Worm (Caenorhabditis elegans) whole organism, L4 larva: ENCODE measurements around the gene fbxb-106.

Experiments
- D1046.2 ChIP-seq: fragments of 200-800 bp; sonication (Bioruptor generic); IDR thresholded peaks from 2 replicates; pipeline ENCODE4 v1.3.6; 2022; ENCODE audit warnings: missing genetic modification characterization, missing compliant biosample characterization
- F37D6.2 ChIP-seq: sonication (generic microtip); optimal IDR thresholded peaks from 2 replicates; lab custom pipeline; 2016; ENCODE audit warnings: mild to moderate bottlenecking, missing genetic modification characterization, missing compliant biosample characterization
- F44E2.7 ChIP-seq: fragments of 200-800 bp; sonication (Bioruptor generic); IDR thresholded peaks from 2 replicates; pipeline ENCODE4 v2.1.2; 2022; ENCODE audit warnings: missing genetic modification characterization, missing compliant biosample characterization
- T20F7.1 ChIP-seq: fragments of 200-800 bp; sonication (Bioruptor generic); optimal IDR thresholded peaks from 2 replicates; lab custom pipeline; 2018; ENCODE audit warnings: mild to moderate bottlenecking, missing genetic modification characterization, missing compliant biosample characterization
- Y75B8A.6 ChIP-seq: fragments of 200-800 bp; sonication (Bioruptor generic); IDR thresholded peaks from 2 replicates; pipeline ENCODE4 v1.3.6; 2022; ENCODE audit warnings: missing genetic modification reagents, missing genetic modification characterization, missing compliant biosample characterization
- aly-2 ChIP-seq: sonication (generic microtip); optimal IDR thresholded peaks from 2 replicates; lab custom pipeline; 2018; ENCODE audit warnings: missing biosample characterization, missing genetic modification characterization
- ama-1 ChIP-seq: fragments of 150-350 bp; optimal IDR thresholded peaks from 2 replicates; lab custom pipeline; 2014; ENCODE audit warnings: inconsistent platforms, mixed read lengths
- attf-4 ChIP-seq: sonication (generic microtip); optimal IDR thresholded peaks from 3 replicates; lab custom pipeline; 2017; ENCODE audit warnings: missing biosample characterization, missing genetic modification characterization
- ceh-20 ChIP-seq: fragments of 200-800 bp; sonication (Bioruptor generic); IDR thresholded peaks from 2 replicates; pipeline ENCODE4 v1.3.6; 2022; ENCODE audit warnings: missing genetic modification reagents, missing genetic modification characterization, missing compliant biosample characterization
- ceh-32 ChIP-seq: sonication (generic microtip); optimal IDR thresholded peaks from 2 replicates; lab custom pipeline; 2016; ENCODE audit warnings: mild to moderate bottlenecking, missing genetic modification characterization, missing compliant biosample characterization; ENCODE audit not compliant: poor library complexity
- ceh-44 ChIP-seq: fragments of 200-800 bp; sonication (Bioruptor generic); IDR thresholded peaks from 2 replicates; pipeline ENCODE4 v1.3.6; 2022; ENCODE audit warnings: missing genetic modification reagents, missing genetic modification characterization, missing compliant biosample characterization
- ceh-62 ChIP-seq: sonication (generic microtip); optimal IDR thresholded peaks from 2 replicates; lab custom pipeline; 2017; ENCODE audit warnings: missing biosample characterization, missing genetic modification characterization
- ceh-82 ChIP-seq: sonication (generic microtip); optimal IDR thresholded peaks from 2 replicates; lab custom pipeline; 2017; ENCODE audit warnings: missing biosample characterization, missing genetic modification characterization
- ces-1 ChIP-seq: fragments of 150-350 bp; sonication (generic microtip); optimal IDR thresholded peaks from 4 replicates; lab custom pipeline; 2014; ENCODE audit warnings: missing biosample characterization, missing genetic modification reagents, missing genetic modification characterization
- daf-16 ChIP-seq, 3 experiments: sonication (generic microtip); optimal IDR thresholded peaks; 2 replicates each; lab custom pipeline; 2016 to 2017; ENCODE audit warnings: missing genetic modification characterization in 3 of 3, missing genetic modification reagents in 3 of 3, mild to moderate bottlenecking in 2 of 3, missing compliant biosample characterization in 2 of 3, missing biosample characterization in 1 of 3, moderate library complexity in 1 of 3
- daf-8 ChIP-seq: fragments of 200-800 bp; sonication (Bioruptor generic); IDR thresholded peaks from 2 replicates; pipeline ENCODE4 v1.3.6; 2022; ENCODE audit warnings: missing genetic modification characterization, missing compliant biosample characterization
- dmd-9 ChIP-seq: fragments of 200-800 bp; sonication (Bioruptor generic); IDR thresholded peaks from 2 replicates; pipeline ENCODE4 v1.3.6; 2022; ENCODE audit warnings: missing genetic modification reagents, missing genetic modification characterization, missing compliant biosample characterization
- dpl-1 ChIP-seq: fragments of 150-350 bp; optimal IDR thresholded peaks from 2 replicates; lab custom pipeline; 2014; ENCODE audit warnings: missing biosample characterization, missing genetic modification reagents, missing genetic modification characterization
- dve-1 ChIP-seq: sonication (generic microtip); optimal IDR thresholded peaks from 2 replicates; lab custom pipeline; 2017; ENCODE audit warnings: antibody characterized with exemption, mild to moderate bottlenecking, missing genetic modification characterization, missing compliant biosample characterization; ENCODE audit not compliant: insufficient read depth
- fos-1 ChIP-seq: fragments of 150-350 bp; optimal IDR thresholded peaks from 2 replicates; lab custom pipeline; 2014; ENCODE audit warnings: missing biosample characterization, missing genetic modification characterization
- hif-1 ChIP-seq, 2 experiments: sonication (generic microtip); optimal IDR thresholded peaks; 2 replicates each; lab custom pipeline; 2016 to 2017; ENCODE audit warnings: missing compliant biosample characterization in 2 of 2, missing genetic modification characterization in 2 of 2, missing genetic modification reagents in 2 of 2, missing genotype in 2 of 2, mild to moderate bottlenecking in 1 of 2
- hlh-11 ChIP-seq: fragments of 200-800 bp; sonication (Bioruptor generic); optimal IDR thresholded peaks from 2 replicates; lab custom pipeline; 2018; ENCODE audit warnings: mild to moderate bottlenecking, missing genetic modification characterization, missing compliant biosample characterization
- hmg-1.1 ChIP-seq: fragments of 200-800 bp; sonication (Bioruptor generic); IDR thresholded peaks from 2 replicates; pipeline ENCODE4 v1.3.6; 2022; ENCODE audit warnings: missing genetic modification reagents, missing genetic modification characterization, missing compliant biosample characterization
- lin-13 ChIP-seq: fragments of 150-350 bp; optimal IDR thresholded peaks from 2 replicates; lab custom pipeline; 2014; ENCODE audit warnings: missing biosample characterization, missing genetic modification reagents, missing genetic modification characterization
- lin-29 ChIP-seq: fragments of 200-800 bp; sonication (Bioruptor generic); IDR thresholded peaks from 2 replicates; pipeline ENCODE4 v1.3.6; 2022; ENCODE audit warnings: missing genetic modification reagents, missing genetic modification characterization, missing compliant biosample characterization
- lin-38 ChIP-seq: fragments of 200-800 bp; sonication (Bioruptor generic); IDR thresholded peaks from 2 replicates; pipeline ENCODE4 v1.3.6; 2022; ENCODE audit warnings: missing genetic modification reagents, missing genetic modification characterization, missing compliant biosample characterization
- lir-3 ChIP-seq: sonication (generic microtip); optimal IDR thresholded peaks from 2 replicates; lab custom pipeline; 2016; ENCODE audit warnings: mild to moderate bottlenecking, missing genetic modification characterization, missing compliant biosample characterization
- lsy-2 ChIP-seq, 2 experiments: fragments of 150-350 bp in 1 of 2; sonication (generic microtip) in 1 of 2; optimal IDR thresholded peaks; 2 replicates each; lab custom pipeline; 2014 to 2017; ENCODE audit warnings: missing biosample characterization in 2 of 2, missing genetic modification characterization in 2 of 2
- madf-5 ChIP-seq, 2 experiments: fragments of 200-800 bp; sonication (Bioruptor generic); IDR thresholded peaks; 2 replicates each; pipeline ENCODE4 v1.3.6; 2022; ENCODE audit warnings: missing compliant biosample characterization in 2 of 2, missing genetic modification characterization in 2 of 2
- mes-2 ChIP-seq: sonication (generic microtip); optimal IDR thresholded peaks from 2 replicates; lab custom pipeline; 2016; ENCODE audit warnings: missing genotype, mild to moderate bottlenecking, missing genetic modification characterization, missing compliant biosample characterization; ENCODE audit not compliant: poor library complexity, severe bottlenecking
- mxl-3 ChIP-seq: fragments of 200-800 bp; sonication (Bioruptor generic); optimal IDR thresholded peaks from 2 replicates; lab custom pipeline; 2018; ENCODE audit warnings: mild to moderate bottlenecking, missing genetic modification characterization, missing compliant biosample characterization
- nhr-102 ChIP-seq: sonication (generic microtip); optimal IDR thresholded peaks from 2 replicates; lab custom pipeline; 2016; ENCODE audit warnings: mild to moderate bottlenecking, missing genetic modification characterization, moderate library complexity, missing compliant biosample characterization
- nhr-11 ChIP-seq: fragments of 150-350 bp; optimal IDR thresholded peaks from 2 replicates; lab custom pipeline; 2014; ENCODE audit warnings: missing biosample characterization, missing genetic modification characterization
- nhr-237 ChIP-seq: sonication (generic microtip); optimal IDR thresholded peaks from 2 replicates; lab custom pipeline; 2017; ENCODE audit warnings: missing biosample characterization, missing genetic modification characterization
- nhr-25 ChIP-seq: sonication (generic microtip); optimal IDR thresholded peaks from 2 replicates; lab custom pipeline; 2017; ENCODE audit warnings: missing genetic modification characterization, mild to moderate bottlenecking, missing compliant biosample characterization, antibody characterized with exemption, moderate library complexity, borderline replicate concordance; ENCODE audit not compliant: insufficient read depth
- nhr-42 ChIP-seq: fragments of 200-800 bp; sonication (Bioruptor generic); IDR thresholded peaks from 2 replicates; pipeline ENCODE4 v1.3.6; 2022; ENCODE audit warnings: missing genetic modification characterization, missing compliant biosample characterization
- nhr-48 ChIP-seq: sonication (generic microtip); optimal IDR thresholded peaks from 2 replicates; lab custom pipeline; 2016; ENCODE audit warnings: mild to moderate bottlenecking, missing genetic modification characterization, missing compliant biosample characterization
- nhr-77 ChIP-seq: fragments of 150-350 bp; optimal IDR thresholded peaks from 2 replicates; lab custom pipeline; 2014; ENCODE audit warnings: missing biosample characterization, missing genetic modification characterization
- rbr-2 ChIP-seq: sonication (generic microtip); optimal IDR thresholded peaks from 2 replicates; lab custom pipeline; 2016; ENCODE audit warnings: missing genotype, missing genetic modification characterization, missing compliant biosample characterization
- saeg-2 ChIP-seq: fragments of 200-800 bp; sonication (Bioruptor generic); IDR thresholded peaks from 2 replicates; pipeline ENCODE4 v1.3.6; 2022; ENCODE audit warnings: missing genetic modification reagents, missing genetic modification characterization, missing compliant biosample characterization
- spr-1 ChIP-seq: sonication (generic microtip); optimal IDR thresholded peaks from 2 replicates; lab custom pipeline; 2016; ENCODE audit warnings: mild to moderate bottlenecking, missing genetic modification characterization, missing compliant biosample characterization
- tra-1 ChIP-seq: fragments of 200-800 bp; sonication (Bioruptor generic); IDR thresholded peaks from 2 replicates; pipeline ENCODE4 v1.3.6; 2022; ENCODE audit warnings: missing genetic modification reagents, missing genetic modification characterization, missing compliant biosample characterization
- unc-62 ChIP-seq, 3 experiments: fragments of 150-350 bp in 1 of 3; sonication (generic microtip); optimal IDR thresholded peaks in 2 of 3; peaks in 1 of 3; 1 replicate in 1 of 3; 2 replicates in 2 of 3; lab custom pipeline; 2014 to 2017; ENCODE audit warnings: missing biosample characterization in 3 of 3, missing genetic modification characterization in 3 of 3, missing genetic modification reagents in 3 of 3, missing genotype in 1 of 3
- vab-7 ChIP-seq: fragments of 200-800 bp; sonication (Bioruptor generic); IDR thresholded peaks from 2 replicates; pipeline ENCODE4 v1.3.6; 2022; ENCODE audit warnings: missing genetic modification reagents, missing genetic modification characterization, missing compliant biosample characterization
- zag-1 ChIP-seq: fragments of 150-350 bp; optimal IDR thresholded peaks from 2 replicates; lab custom pipeline; 2014; ENCODE audit warnings: missing biosample characterization, missing genetic modification characterization
- zfp-2 ChIP-seq: sonication (generic microtip); optimal IDR thresholded peaks from 2 replicates; lab custom pipeline; 2016; ENCODE audit warnings: mild to moderate bottlenecking, missing genetic modification characterization, missing compliant biosample characterization
- zfp-3 ChIP-seq: fragments of 200-800 bp; sonication (Bioruptor generic); conservative IDR thresholded peaks from 2 replicates; pipeline ENCODE4 v1.3.6; 2022; ENCODE audit warnings: missing genetic modification reagents, missing genetic modification characterization, missing compliant biosample characterization
- zip-11 ChIP-seq: fragments of 200-800 bp; sonication (Bioruptor generic); IDR thresholded peaks from 2 replicates; pipeline ENCODE4 v1.3.6; 2022; ENCODE audit warnings: missing genetic modification characterization, missing compliant biosample characterization
- ztf-11 ChIP-seq: fragments of 150-350 bp; optimal IDR thresholded peaks from 2 replicates; lab custom pipeline; 2014; ENCODE audit warnings: missing biosample characterization, missing genetic modification characterization

The fbxb-106 gene

ce11 chrII:2747956-2748621, 14.1 kb upstream of the fbxb-106 start:
- TF ChIP-seq ceh-82 (tag; lab: Kevin White, UChicago) (no peak), Y75B8A.6 (GFP tag; lab: Robert Waterston, UW) (no peak), mxl-3 (GFP tag; lab: Kevin White, UChicago) (no peak), rbr-2 (tag; lab: Kevin White, UChicago) (peak; percentile 73), tra-1 (GFP tag; lab: Robert Waterston, UW) (no peak), nhr-77 (tag; lab: Kevin White, UChicago) (no peak), lin-13 (GFP tag; lab: Kevin White, UChicago) (no peak), nhr-42 (GFP tag; lab: Robert Waterston, UW) (no peak), ceh-62 (no peak), mes-2 (no peak), lin-38 (GFP tag; lab: Robert Waterston, UW) (no peak), nhr-237 (tag; lab: Kevin White, UChicago) (no peak), vab-7 (no peak), fos-1 (tag; lab: Kevin White, UChicago) (no peak), ceh-32 (tag; lab: Kevin White, UChicago) (no peak), zfp-3 (no peak), ceh-20 (GFP tag; lab: Robert Waterston, UW) (no peak; the same call in 1 of the 2 replicates), saeg-2 (GFP tag; lab: Robert Waterston, UW) (no peak), nhr-11 (tag; lab: Kevin White, UChicago) (peak; percentile 47), ceh-44 (GFP tag; lab: Robert Waterston, UW) (no peak), attf-4 (no peak), nhr-25 (tag; lab: Kevin White, UChicago) (no peak), lir-3 (no peak), unc-62 (GFP tag; optimal IDR thresholded peaks at IDR 0.05 in 1 of 2; lab: Kevin White, UChicago) (peak in 1 of 2 experiments; percentile 99), unc-62 (tag; optimal IDR thresholded peaks at IDR 0.05; lab: Kevin White, UChicago) (no peak), aly-2 (tag; lab: Kevin White, UChicago) (no peak), T20F7.1 (GFP tag; lab: Kevin White, UChicago) (no peak), daf-8 (GFP tag; lab: Robert Waterston, UW) (no peak), hmg-1.1 (GFP tag; lab: Robert Waterston, UW) (peak; percentile 55; the same call in 1 of the 2 replicates), zag-1 (tag; lab: Kevin White, UChicago) (no peak), hif-1 (tag; optimal IDR thresholded peaks at IDR 0.05; lab: Kevin White, UChicago) (peak in 1 of 2 experiments; percentile 33), daf-16 (GFP tag; optimal IDR thresholded peaks at IDR 0.05; lab: Kevin White, UChicago) (no peak), daf-16 (tag; optimal IDR thresholded peaks at IDR 0.05; lab: Kevin White, UChicago) (no peak), ces-1 (GFP tag; lab: Kevin White, UChicago) (no peak), zip-11 (GFP tag; lab: Robert Waterston, UW) (no peak), dmd-9 (no peak), ztf-11 (no peak), lin-29 (GFP tag; lab: Robert Waterston, UW) (no peak), D1046.2 (GFP tag; lab: Robert Waterston, UW) (no peak), dpl-1 (GFP tag; lab: Kevin White, UChicago) (peak; percentile 5), madf-5 (GFP tag; IDR thresholded peaks at IDR 0.05; lab: Robert Waterston, UW) (no peak), nhr-48 (no peak), hlh-11 (peak; percentile 27), dve-1 (tag; lab: Kevin White, UChicago) (no peak), F44E2.7 (no peak), lsy-2 (tag; optimal IDR thresholded peaks at IDR 0.05; lab: Kevin White, UChicago) (peak in 1 of 2 experiments; percentile 58), zfp-2 (no peak), F37D6.2 (tag; lab: Kevin White, UChicago) (peak; percentile 67), ama-1 (lab: Kevin White, UChicago) (no peak), spr-1 (tag; lab: Kevin White, UChicago) (no peak), nhr-102 (tag; lab: Kevin White, UChicago) (no peak)
